Worm (Caenorhabditis elegans) whole organism, mixed stage, embryonic: ENCODE measurements around the gene pqe-1.

Source experiments
- blmp-1 ChIP-seq: fragments of 150-350 bp; optimal IDR thresholded peaks from 2 replicates; lab custom pipeline; 2014; ENCODE audit warnings: missing biosample characterization, missing genetic modification characterization
- elt-3 ChIP-seq: fragments of 150-350 bp; optimal IDR thresholded peaks from 2 replicates; lab custom pipeline; 2014; ENCODE audit warnings: missing biosample characterization, missing genetic modification characterization
- nhr-237 ChIP-seq: fragments of 150-350 bp; optimal IDR thresholded peaks from 2 replicates; lab custom pipeline; 2014; ENCODE audit warnings: missing biosample characterization, missing genetic modification characterization
- nhr-76 ChIP-seq: sonication (generic microtip); optimal IDR thresholded peaks from 2 replicates; lab custom pipeline; 2017; ENCODE audit warnings: missing biosample characterization, missing genetic modification characterization
- pha-4 ChIP-seq: fragments of 150-350 bp; optimal IDR thresholded peaks from 2 replicates; lab custom pipeline; 2018; ENCODE audit warnings: missing biosample characterization, missing genetic modification reagents, missing genetic modification characterization
- sem-2 ChIP-seq: fragments of 200-800 bp; sonication (Bioruptor generic); optimal IDR thresholded peaks from 2 replicates; lab custom pipeline; 2018; ENCODE audit warnings: mild to moderate bottlenecking, missing genetic modification characterization, missing compliant biosample characterization
- snpc-4 ChIP-seq: fragments of 150-350 bp; optimal IDR thresholded peaks from 2 replicates; lab custom pipeline; 2014; ENCODE audit warnings: missing biosample characterization, missing genetic modification characterization
- sptf-1 ChIP-seq: sonication (generic microtip); optimal IDR thresholded peaks from 2 replicates; lab custom pipeline; 2017; ENCODE audit warnings: mild to moderate bottlenecking, missing genetic modification characterization, moderate library complexity, missing compliant biosample characterization
- unc-120 ChIP-seq: sonication (generic microtip); optimal IDR thresholded peaks from 2 replicates; lab custom pipeline; 2017; ENCODE audit warnings: missing genetic modification characterization, missing compliant biosample characterization; ENCODE audit not compliant: poor library complexity, severe bottlenecking
- unc-39 ChIP-seq: fragments of 150-350 bp; optimal IDR thresholded peaks from 2 replicates; lab custom pipeline; 2014; ENCODE audit warnings: missing biosample characterization, missing genetic modification characterization
- unc-62 ChIP-seq: fragments of 150-350 bp; optimal IDR thresholded peaks from 2 replicates; lab custom pipeline; 2014; ENCODE audit warnings: missing biosample characterization, missing genetic modification reagents, missing genetic modification characterization
- ztf-11 ChIP-seq: fragments of 150-350 bp; optimal IDR thresholded peaks from 2 replicates; lab custom pipeline; 2014; ENCODE audit warnings: missing biosample characterization, missing genetic modification characterization

- TF ChIP-seq ztf-11 (tag; lab: Kevin White, UChicago) (no peak), unc-62 (GFP tag; lab: Kevin White, UChicago) (no peak), nhr-237 (tag; lab: Kevin White, UChicago) (no peak), sptf-1 (tag; lab: Kevin White, UChicago) (no peak), sem-2 (GFP tag; lab: Kevin White, UChicago) (no peak), snpc-4 (tag; lab: Kevin White, UChicago) (no peak), unc-39 (tag; lab: Kevin White, UChicago) (no peak), nhr-76 (tag; lab: Kevin White, UChicago) (no peak), elt-3 (tag; lab: Kevin White, UChicago) (no peak), pha-4 (tag; lab: Kevin White, UChicago) (no peak), unc-120 (tag; lab: Kevin White, UChicago) (no peak), blmp-1 (tag; lab: Kevin White, UChicago) (no peak)
Measured at ce11 chrIII:5294281-5294680, 16.8 kb upstream of the pqe-1 start.
